Fruit fly (Drosophila melanogaster): ENCODE data around the gene CG18749.

The CG18749 gene

dm6 chr3R:8251532-8251931, 7.7 kb downstream of the CG18749 start:
- no peak for TF ChIP-seq Ets98B (GFP tag; IDR thresholded peaks at IDR 0.05)
- TF ChIP-seq CG13204 (GFP tag; optimal IDR thresholded peaks at IDR 0.05), result peak; percentile 90
- 0 out of 3 replicates have a peak, but pooled peaks have one; percentile 18 for TF ChIP-seq fd96Ca (GFP tag; IDR thresholded peaks at IDR 0.05)

dm6 chr3R:8254347-8254746, 10.5 kb downstream of the CG18749 start:
- TF ChIP-seq CG8301 (tag; optimal IDR thresholded peaks at IDR 0.05) (no peak), CG14655 (GFP tag; optimal IDR thresholded peaks at IDR 0.05) (no peak), Pif1A (GFP tag; optimal IDR thresholded peaks at IDR 0.05) (no peak), fd96Ca (GFP tag; IDR thresholded peaks at IDR 0.05) (no peak), CG34367 (tag; optimal IDR thresholded peaks at IDR 0.05) (no peak), CG8159 (tag; optimal IDR thresholded peaks at IDR 0.05) (no peak), CG10348 (GFP tag; IDR thresholded peaks at IDR 0.05) (no peak), D1 (tag; optimal IDR thresholded peaks at IDR 0.05) (no peak), gl (tag; optimal IDR thresholded peaks at IDR 0.05) (no peak), Pif1B (GFP tag; optimal IDR thresholded peaks at IDR 0.05) (no peak), CG13204 (GFP tag; optimal IDR thresholded peaks at IDR 0.05) (no peak), CG4496 (GFP tag; IDR thresholded peaks at IDR 0.05) (no peak), CG15710 (tag; optimal IDR thresholded peaks at IDR 0.05) (no peak), EcR (GFP tag; optimal IDR thresholded peaks at IDR 0.05) (no peak), CG32121 (GFP tag; IDR thresholded peaks at IDR 0.05) (no peak), Snoo (tag; optimal IDR thresholded peaks at IDR 0.05) (no peak), rn (GFP tag; IDR thresholded peaks at IDR 0.05) (no peak), CG17806 (tag; optimal IDR thresholded peaks at IDR 0.05) (no peak), Ets98B (GFP tag; IDR thresholded peaks at IDR 0.05) (no peak), CG9948 (tag; optimal IDR thresholded peaks at IDR 0.05) (no peak)

- TF ChIP-seq Pif1B (GFP tag; optimal IDR thresholded peaks at IDR 0.05) (no peak), fd96Ca (GFP tag; IDR thresholded peaks at IDR 0.05) (no peak), CG14655 (GFP tag; optimal IDR thresholded peaks at IDR 0.05) (peak; percentile 68), Pif1A (GFP tag; optimal IDR thresholded peaks at IDR 0.05) (no peak), CG34367 (tag; optimal IDR thresholded peaks at IDR 0.05) (no peak), CG4496 (GFP tag; IDR thresholded peaks at IDR 0.05) (no peak), CG17806 (tag; optimal IDR thresholded peaks at IDR 0.05) (no peak), CG8159 (tag; optimal IDR thresholded peaks at IDR 0.05) (no peak), EcR (GFP tag; optimal IDR thresholded peaks at IDR 0.05) (no peak), CG8301 (tag; optimal IDR thresholded peaks at IDR 0.05) (peak; percentile 68), gl (tag; optimal IDR thresholded peaks at IDR 0.05) (no peak), Ets98B (GFP tag; IDR thresholded peaks at IDR 0.05) (peak; percentile 47; the same call in 1 of the 2 replicates), rn (GFP tag; IDR thresholded peaks at IDR 0.05) (no peak), CG15710 (tag; optimal IDR thresholded peaks at IDR 0.05) (no peak), CG32121 (GFP tag; IDR thresholded peaks at IDR 0.05) (peak; percentile 53), CG10348 (GFP tag; IDR thresholded peaks at IDR 0.05) (no peak), D1 (tag; optimal IDR thresholded peaks at IDR 0.05) (no peak), CG12605 (GFP tag; IDR thresholded peaks at IDR 0.05) (peak; percentile 36; the same call in 1 of the 2 replicates)
These were observed 12.2 kb downstream of the CG18749 start for dm6 chr3R:8256040-8256439.

- TF ChIP-seq gl (tag; optimal IDR thresholded peaks at IDR 0.05), result no peak
- TF ChIP-seq CG34367 (tag; optimal IDR thresholded peaks at IDR 0.05), result no peak
- TF ChIP-seq CG4496 (GFP tag; IDR thresholded peaks at IDR 0.05), result no peak
- TF ChIP-seq CG9948 (tag; optimal IDR thresholded peaks at IDR 0.05), result no peak
- TF ChIP-seq Pif1B (GFP tag; optimal IDR thresholded peaks at IDR 0.05), result no peak
- no peak for TF ChIP-seq CG8159 (tag; optimal IDR thresholded peaks at IDR 0.05)
- TF ChIP-seq CG14655 (GFP tag; optimal IDR thresholded peaks at IDR 0.05), result no peak
- no peak for TF ChIP-seq Ets98B (GFP tag; IDR thresholded peaks at IDR 0.05)
- no peak for TF ChIP-seq CG13204 (GFP tag; optimal IDR thresholded peaks at IDR 0.05)
- TF ChIP-seq CG17806 (tag; optimal IDR thresholded peaks at IDR 0.05), result no peak
- TF ChIP-seq Pif1A (GFP tag; optimal IDR thresholded peaks at IDR 0.05), result no peak
- no peak for TF ChIP-seq EcR (GFP tag; optimal IDR thresholded peaks at IDR 0.05)
- no peak for TF ChIP-seq CG10348 (GFP tag; IDR thresholded peaks at IDR 0.05)
- TF ChIP-seq rn (GFP tag; IDR thresholded peaks at IDR 0.05), result no peak
- no peak for TF ChIP-seq CG12605 (GFP tag; IDR thresholded peaks at IDR 0.05)
- TF ChIP-seq CG15710 (tag; optimal IDR thresholded peaks at IDR 0.05), result no peak
- TF ChIP-seq fd96Ca (GFP tag; IDR thresholded peaks at IDR 0.05), result no peak
These were observed 17.8 kb downstream of the CG18749 start for dm6 chr3R:8261634-8262033.

- TF ChIP-seq Ets98B (GFP tag; IDR thresholded peaks at IDR 0.05) (peak; percentile 71; the same call in 1 of the 2 replicates), Snoo (tag; optimal IDR thresholded peaks at IDR 0.05) (peak; percentile 85), CG13204 (GFP tag; optimal IDR thresholded peaks at IDR 0.05) (no peak), CG9948 (tag; optimal IDR thresholded peaks at IDR 0.05) (peak; percentile 77), CG15710 (tag; optimal IDR thresholded peaks at IDR 0.05) (peak; percentile 83), Pif1A (GFP tag; optimal IDR thresholded peaks at IDR 0.05) (no peak), CG8159 (tag; optimal IDR thresholded peaks at IDR 0.05) (peak; percentile 83), CG34367 (tag; optimal IDR thresholded peaks at IDR 0.05) (peak; percentile 65), EcR (GFP tag; optimal IDR thresholded peaks at IDR 0.05) (no peak), CG10348 (GFP tag; IDR thresholded peaks at IDR 0.05) (peak; percentile 39; the same call in 1 of the 2 replicates), fd96Ca (GFP tag; IDR thresholded peaks at IDR 0.05) (peak; percentile 61; the same call in 2 of the 3 replicates), CG8301 (tag; optimal IDR thresholded peaks at IDR 0.05) (peak; percentile 64), CG32121 (GFP tag; IDR thresholded peaks at IDR 0.05) (peak; percentile 73), CG4496 (GFP tag; IDR thresholded peaks at IDR 0.05) (peak; percentile 85), CG17806 (tag; optimal IDR thresholded peaks at IDR 0.05) (peak; percentile 70), rn (GFP tag; IDR thresholded peaks at IDR 0.05) (peak; percentile 73), gl (tag; optimal IDR thresholded peaks at IDR 0.05) (no peak)
These were observed 20.6 kb downstream of the CG18749 start, which contains the start of the genes RPA1 and Mcm2 for dm6 chr3R:8264302-8265080. Gene RPA1, minus strand, starts transcription at chr3R:8264451. Gene Mcm2, plus strand, starts transcription at chr3R:8264970.

All from whole organism, pupa.